Worm (Caenorhabditis elegans): ENCODE measurements around the gene nhr-27.

The nhr-27 gene

ce11 chrX:12670385-12670784 is 137.7 kb downstream of the nhr-27 start (continued):
- TF ChIP-seq nfya-2 (GFP tag; IDR thresholded peaks at IDR 0.05) (no peak), attf-3 (GFP tag; conservative IDR thresholded peaks at IDR 0.05) (no peak), mel-28 (tag; optimal IDR thresholded peaks at IDR 0.05; ENCODE audit: borderline replicate concordance) (no peak)

ce11 chrX:12668941-12669501 is 139.1 kb downstream of the nhr-27 start:
- TF ChIP-seq ets-4 (GFP tag; optimal IDR thresholded peaks at IDR 0.05) (no peak), madf-6 (GFP tag; IDR thresholded peaks at IDR 0.05) (no peak), fkh-3 (tag; optimal IDR thresholded peaks at IDR 0.05) (no peak)

- TF ChIP-seq Y95B8A.8 (GFP tag; IDR thresholded peaks at IDR 0.05): no peak
- no peak for TF ChIP-seq hmg-20 (GFP tag; IDR thresholded peaks at IDR 0.05)
- no peak for TF ChIP-seq dpff-1 (tag; optimal IDR thresholded peaks at IDR 0.05)
- no peak for TF ChIP-seq C06A6.2 (GFP tag; conservative IDR thresholded peaks at IDR 0.05)
- TF ChIP-seq ZK185.1 (tag; optimal IDR thresholded peaks at IDR 0.05; ENCODE audit: poor library complexity, severe bottlenecking): no peak
- peak; percentile 9; the same call in 1 of the 2 replicates for TF ChIP-seq K11D2.4 (GFP tag; IDR thresholded peaks at IDR 0.05)
- no peak for TF ChIP-seq F57C9.4 (tag; optimal IDR thresholded peaks at IDR 0.05)
- TF ChIP-seq Y56A3A.18 (GFP tag; IDR thresholded peaks at IDR 0.05): no peak
- TF ChIP-seq rpc-1 (optimal IDR thresholded peaks at IDR 0.05): no peak
- no peak for TF ChIP-seq rpc-1 (tag; optimal IDR thresholded peaks at IDR 0.05)
- no peak for TF ChIP-seq Y67H2A.10 (GFP tag; conservative IDR thresholded peaks at IDR 0.05)
- no peak for TF ChIP-seq ztf-6 (GFP tag; IDR thresholded peaks at IDR 0.05)
- TF ChIP-seq egl-44 (GFP tag; IDR thresholded peaks at IDR 0.05): no peak
- peak; percentile 34 for TF ChIP-seq ztf-26 (tag; optimal IDR thresholded peaks at IDR 0.05)
- TF ChIP-seq fkh-3 (tag; optimal IDR thresholded peaks at IDR 0.05): no peak
- no peak for TF ChIP-seq atf-7 (tag; optimal IDR thresholded peaks at IDR 0.05)
- 0 out of 2 replicates have a peak, but pooled peaks have one; percentile 43 for TF ChIP-seq cebp-2 (GFP tag; IDR thresholded peaks at IDR 0.05)
- TF ChIP-seq madf-10 (tag; optimal IDR thresholded peaks at IDR 0.05): no peak
- peak; percentile 22 for TF ChIP-seq tbp1 (GFP tag; optimal IDR thresholded peaks at IDR 0.05)
- TF ChIP-seq F37B4.10 (GFP tag; IDR thresholded peaks at IDR 0.05): no peak
- peak; percentile 27 for TF ChIP-seq nhr-80 (tag; optimal IDR thresholded peaks at IDR 0.05)
- TF ChIP-seq nhr-27 (tag; optimal IDR thresholded peaks at IDR 0.05): no peak
- TF ChIP-seq Y53F4B.3 (GFP tag; IDR thresholded peaks at IDR 0.05): no peak
- TF ChIP-seq mel-28 (tag; optimal IDR thresholded peaks at IDR 0.05; ENCODE audit: borderline replicate concordance): no peak
- no peak for TF ChIP-seq nhr-120 (GFP tag; IDR thresholded peaks at IDR 0.05)
- no peak for TF ChIP-seq T07F8.4 (tag; optimal IDR thresholded peaks at IDR 0.05)
- peak; percentile 79 for TF ChIP-seq hsf-1 (GFP tag; IDR thresholded peaks at IDR 0.05)
- TF ChIP-seq ekl-4 (GFP tag; IDR thresholded peaks at IDR 0.05): no peak
- no peak for TF ChIP-seq cebp-1 (GFP tag; IDR thresholded peaks at IDR 0.05)
- TF ChIP-seq cebp-1 (tag; optimal IDR thresholded peaks at IDR 0.05): peak; percentile 56
- no peak for TF ChIP-seq ztf-25 (GFP tag; IDR thresholded peaks at IDR 0.05)
- TF ChIP-seq nhr-90 (tag; optimal IDR thresholded peaks at IDR 0.05): no peak
- TF ChIP-seq mcd-1 (GFP tag; IDR thresholded peaks at IDR 0.05): no peak
- TF ChIP-seq snpc-3.4 (tag; optimal IDR thresholded peaks at IDR 0.05): no peak
- TF ChIP-seq nfya-2 (GFP tag; IDR thresholded peaks at IDR 0.05): no peak
- TF ChIP-seq F49E8.2 (tag; optimal IDR thresholded peaks at IDR 0.05; ENCODE audit: insufficient read depth): no peak
- peak; percentile 49 for TF ChIP-seq lin-40 (tag; optimal IDR thresholded peaks at IDR 0.05)
- TF ChIP-seq gei-17 (GFP tag; optimal IDR thresholded peaks at IDR 0.05): no peak
- no peak for TF ChIP-seq hmg-1.2 (GFP tag; IDR thresholded peaks at IDR 0.05)
- TF ChIP-seq lin-26 (GFP tag; IDR thresholded peaks at IDR 0.05): no peak
- TF ChIP-seq dpl-1 (GFP tag; optimal IDR thresholded peaks at IDR 0.05): no peak
- TF ChIP-seq ceh-58 (GFP tag; IDR thresholded peaks at IDR 0.05): no peak
Observed at ce11 chrX:12667804-12668511, 140.2 kb downstream of the nhr-27 start, which contains the start of gene nhr-17. TSS of gene nhr-17 (minus strand) at chrX:12667854.

All from whole organism, young adult.